Worm (Caenorhabditis elegans): ENCODE results near the gene F10E9.7.
A peak's percentile ranks its signal among the peaks of the same experiment; 100 is the strongest.

Gene F10E9.7

DNA sequence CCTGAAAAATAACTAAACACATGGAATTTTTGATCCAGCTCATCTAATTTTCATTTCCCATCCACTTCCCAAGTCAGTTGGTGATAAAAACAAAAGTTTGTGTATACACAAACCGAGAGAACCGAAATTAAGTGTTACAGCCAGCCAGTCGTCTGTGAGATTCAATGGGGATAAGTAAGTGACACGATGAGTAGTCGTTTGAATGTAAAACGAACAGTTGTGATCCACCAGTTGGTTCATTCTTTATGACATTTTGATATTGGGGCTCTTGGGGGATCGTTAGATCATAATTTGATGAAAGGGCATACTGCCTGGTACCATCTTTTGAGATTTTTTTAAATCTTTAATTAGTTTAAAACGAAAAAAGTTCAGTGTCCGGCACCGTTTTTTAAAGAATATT, 20.4 kb downstream of the F10E9.7 start:
- TF ChIP-seq odd-2 (tag; optimal IDR thresholded peaks at IDR 0.05) (no peak), F13H6.1 (tag; optimal IDR thresholded peaks at IDR 0.05) (no peak), hlh-6 (tag; optimal IDR thresholded peaks at IDR 0.05) (no peak)

ce11 chrIII:8286003-8286402, 21.2 kb downstream of the F10E9.7 start:
- peak; percentile 61 for TF ChIP-seq unc-42 (tag; optimal IDR thresholded peaks at IDR 0.05)
- TF ChIP-seq ceh-14 (tag; optimal IDR thresholded peaks at IDR 0.05), result no peak
- TF ChIP-seq lim-6 (tag; optimal IDR thresholded peaks at IDR 0.05), result no peak
- no peak for TF ChIP-seq pag-3 (tag; optimal IDR thresholded peaks at IDR 0.05; ENCODE audit: borderline replicate concordance)
- TF ChIP-seq ceh-31 (tag; optimal IDR thresholded peaks at IDR 0.05), result no peak
- TF ChIP-seq rnt-1 (tag; optimal IDR thresholded peaks at IDR 0.05), result no peak
- TF ChIP-seq madf-2 (tag; optimal IDR thresholded peaks at IDR 0.05), result no peak

- TF ChIP-seq hlh-8 (tag; optimal IDR thresholded peaks at IDR 0.05), result no peak
Measured at ce11 chrIII:8283525-8283924, 23.7 kb downstream of the F10E9.7 start.

DNA sequence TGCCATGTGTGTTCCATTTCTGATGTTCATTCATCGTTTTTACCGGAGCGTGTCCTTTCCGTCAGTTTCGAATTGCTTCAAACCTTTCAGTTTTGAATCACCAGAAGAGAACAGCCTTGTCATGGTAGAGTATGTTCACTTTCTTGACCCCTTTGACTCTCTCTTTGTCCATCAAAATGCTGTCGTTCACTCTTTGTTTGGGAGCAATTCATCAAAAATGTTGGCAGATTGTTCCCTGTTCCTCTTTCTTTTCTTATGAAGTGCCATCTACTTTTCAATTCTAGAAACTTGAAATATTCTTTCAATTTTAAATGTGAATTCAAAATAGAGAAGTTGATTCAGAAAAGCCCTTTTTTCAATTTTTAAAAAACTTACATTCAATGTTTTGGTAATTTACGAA, 25.9 kb downstream of the F10E9.7 start:
- TF ChIP-seq pat-9 (tag; optimal IDR thresholded peaks at IDR 0.05) (no peak), rnt-1 (tag; optimal IDR thresholded peaks at IDR 0.05) (no peak), nfya-1 (tag; optimal IDR thresholded peaks at IDR 0.05) (no peak), pha-4 (tag; optimal IDR thresholded peaks at IDR 0.05) (no peak), unc-42 (tag; optimal IDR thresholded peaks at IDR 0.05) (no peak), K02D7.2 (tag; optimal IDR thresholded peaks at IDR 0.05) (no peak), ztf-16 (tag; optimal IDR thresholded peaks at IDR 0.05) (no peak)

- TF ChIP-seq ceh-31 (tag; optimal IDR thresholded peaks at IDR 0.05) (peak; percentile 11), odd-2 (tag; optimal IDR thresholded peaks at IDR 0.05) (no peak)
Measured at ce11 chrIII:8280352-8280751, 26.9 kb downstream of the F10E9.7 start.

DNA sequence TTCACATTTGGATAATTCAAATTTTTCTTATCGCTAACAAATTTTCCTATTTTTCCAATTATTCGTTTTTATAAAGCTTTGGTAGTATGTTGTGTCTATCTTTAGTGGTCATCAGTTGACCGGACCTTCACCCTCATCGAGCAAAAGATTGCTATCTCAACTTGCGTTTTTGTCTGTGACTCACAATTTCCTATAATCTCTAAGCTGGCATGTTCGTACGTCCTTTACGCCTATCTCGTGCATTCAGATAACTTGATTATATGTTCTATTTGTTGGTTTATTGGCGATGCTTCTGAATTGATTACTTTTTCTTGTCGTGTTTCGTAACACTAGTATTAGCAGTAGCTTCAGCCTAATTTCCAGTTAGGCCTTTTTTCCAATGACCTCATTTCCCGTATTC, 27.7 kb downstream of the F10E9.7 start:
- TF ChIP-seq unc-42 (tag; optimal IDR thresholded peaks at IDR 0.05) (peak; percentile 55), sox-4 (tag; optimal IDR thresholded peaks at IDR 0.05) (no peak), pha-4 (tag; optimal IDR thresholded peaks at IDR 0.05) (no peak), ahr-1 (tag; optimal IDR thresholded peaks at IDR 0.05) (no peak), fkh-10 (GFP tag; optimal IDR thresholded peaks at IDR 0.05) (no peak), madf-2 (tag; optimal IDR thresholded peaks at IDR 0.05) (no peak), elt-2 (tag; optimal IDR thresholded peaks at IDR 0.05) (peak; percentile 21), C08G9.2 (tag; optimal IDR thresholded peaks at IDR 0.05) (no peak), unc-55 (GFP tag; optimal IDR thresholded peaks at IDR 0.05) (peak; percentile 19)

- TF ChIP-seq eyg-1 (tag; optimal IDR thresholded peaks at IDR 0.05) (no peak), ceh-24 (tag; optimal IDR thresholded peaks at IDR 0.05) (no peak), pha-2 (tag; optimal IDR thresholded peaks at IDR 0.05) (no peak), mec-3 (tag; optimal IDR thresholded peaks at IDR 0.05; ENCODE audit: borderline replicate concordance) (no peak), ceh-45 (GFP tag; IDR thresholded peaks at IDR 0.05) (no peak), ceh-14 (tag; optimal IDR thresholded peaks at IDR 0.05) (no peak), fkh-6 (tag; optimal IDR thresholded peaks at IDR 0.05) (no peak), pros-1 (tag; optimal IDR thresholded peaks at IDR 0.05) (no peak), tbx-7 (tag; optimal IDR thresholded peaks at IDR 0.05) (no peak)
Measured at ce11 chrIII:8278801-8279200, 28.4 kb downstream of the F10E9.7 start, which contains the start of gene mig-10. TSS of gene mig-10 (plus strand) at chrIII:8279101.
